Worm (Caenorhabditis elegans) whole organism, L4/young adult: ENCODE results near the gene F48E8.4.

Experiments
- W03F9.2 ChIP-seq: fragments of 150-350 bp; optimal IDR thresholded peaks from 2 replicates; lab custom pipeline; 2014; ENCODE audit warnings: missing biosample characterization, missing genetic modification characterization
- dao-5 ChIP-seq: sonication (generic microtip); optimal IDR thresholded peaks from 2 replicates; lab custom pipeline; 2016; ENCODE audit warnings: missing genotype, missing genetic modification characterization, moderate library complexity, missing compliant biosample characterization
- him-1 ChIP-seq: sonication (generic microtip); optimal IDR thresholded peaks from 2 replicates; lab custom pipeline; 2016; ENCODE audit warnings: missing genotype, missing genetic modification reagents, missing genetic modification characterization, missing compliant biosample characterization

DNA sequence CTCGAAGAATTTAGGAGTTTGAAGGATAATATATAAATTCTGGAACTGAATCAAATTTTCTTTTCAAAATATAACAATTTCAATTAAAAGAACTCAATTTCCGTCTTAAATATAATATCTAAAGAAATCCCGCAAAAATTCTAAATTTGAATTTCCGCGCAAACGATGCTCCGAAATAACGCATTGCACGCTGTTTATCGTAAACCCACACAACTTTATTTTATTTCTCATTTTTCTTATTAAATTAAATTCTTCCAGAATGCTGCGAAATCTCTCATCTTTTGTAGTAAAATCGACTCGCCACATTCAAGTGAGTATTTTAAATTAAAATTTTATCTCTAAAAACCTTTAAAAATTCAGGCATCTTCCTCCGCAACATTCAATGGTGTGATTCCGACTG, 45.6 kb downstream of the F48E8.4 start, which contains the start of gene R02F2.9:
- no peak for TF ChIP-seq him-1 (tag; lab: Kevin White, UChicago)
- TF ChIP-seq W03F9.2 (tag; lab: Kevin White, UChicago) = no peak
- no peak for TF ChIP-seq dao-5 (tag; lab: Kevin White, UChicago)
